Worm (Caenorhabditis elegans) whole organism, L1 larva: ENCODE data around the gene F17C8.7.

ENCODE experiments used
- C04F5.9 ChIP-seq: sonication (generic microtip); optimal IDR thresholded peaks from 2 replicates; lab custom pipeline; 2016; ENCODE audit warnings: missing genetic modification characterization, missing compliant biosample characterization
- alr-1 ChIP-seq: fragments of 200-800 bp; sonication (Bioruptor generic); optimal IDR thresholded peaks from 2 replicates; lab custom pipeline; 2018; ENCODE audit warnings: borderline replicate concordance, mild to moderate bottlenecking, missing genetic modification characterization, missing compliant biosample characterization
- ama-1 ChIP-seq: fragments of 150-350 bp; optimal IDR thresholded peaks from 2 replicates; lab custom pipeline; 2014
- lin-35 ChIP-seq, 2 experiments: fragments of 150-350 bp; optimal IDR thresholded peaks; 2 replicates each; lab custom pipeline; 2014; ENCODE audit warnings: missing biosample characterization in 2 of 2, missing genetic modification characterization in 2 of 2, missing genetic modification reagents in 2 of 2
- lsy-2 ChIP-seq, 2 experiments: fragments of 150-350 bp; optimal IDR thresholded peaks; 2 replicates each; lab custom pipeline; 2014; ENCODE audit warnings: missing biosample characterization in 2 of 2, missing genetic modification characterization in 2 of 2
- nhr-11 ChIP-seq: fragments of 150-350 bp; optimal IDR thresholded peaks from 2 replicates; lab custom pipeline; 2014; ENCODE audit warnings: missing biosample characterization, missing genetic modification characterization
- nhr-28 ChIP-seq: fragments of 150-350 bp; optimal IDR thresholded peaks from 2 replicates; lab custom pipeline; 2014; ENCODE audit warnings: missing biosample characterization, missing genetic modification characterization
- pqm-1 ChIP-seq: sonication (generic microtip); optimal IDR thresholded peaks from 3 replicates; lab custom pipeline; 2017; ENCODE audit warnings: missing biosample characterization, missing genetic modification characterization
- rnt-1 ChIP-seq: sonication (generic microtip); optimal IDR thresholded peaks from 2 replicates; lab custom pipeline; 2016; ENCODE audit warnings: mild to moderate bottlenecking, missing genetic modification characterization, moderate library complexity, missing compliant biosample characterization
- sptf-1 ChIP-seq: fragments of 150-350 bp; optimal IDR thresholded peaks from 2 replicates; lab custom pipeline; 2014; ENCODE audit warnings: missing biosample characterization, missing genetic modification characterization
- ztf-11 ChIP-seq, 2 experiments: sonication (generic microtip); optimal IDR thresholded peaks; 2 replicates each; lab custom pipeline; 2016 to 2017; ENCODE audit warnings: missing genetic modification characterization in 2 of 2, missing biosample characterization in 1 of 2, missing compliant biosample characterization in 1 of 2

- TF ChIP-seq C04F5.9 (tag; lab: Kevin White, UChicago) (no peak), sptf-1 (no peak), alr-1 (tag; lab: Kevin White, UChicago) (no peak), rnt-1 (no peak), ztf-11 (tag; optimal IDR thresholded peaks at IDR 0.05; lab: Kevin White, UChicago) (no peak), nhr-11 (tag; lab: Kevin White, UChicago) (no peak), ama-1 (lab: Kevin White, UChicago) (no peak), nhr-28 (tag; lab: Kevin White, UChicago) (no peak), pqm-1 (tag; lab: Kevin White, UChicago) (no peak), lin-35 (GFP tag; optimal IDR thresholded peaks at IDR 0.05; lab: Kevin White, UChicago) (no peak), lsy-2 (tag; optimal IDR thresholded peaks at IDR 0.05; lab: Kevin White, UChicago) (no peak)
Measured at ce11 chrIII:4745934-4746333, 10.4 kb downstream of the F17C8.7 start, which contains the start of gene F17C8.6.
